Worm (Caenorhabditis elegans) whole organism, midembryonic: ENCODE data around the gene D1053.3.

ENCODE experiments used
- T22C8.4 ChIP-seq: fragments of 200-800 bp; sonication (Bioruptor generic); IDR thresholded peaks from 2 replicates; pipeline ENCODE4 v1.3.6; 2022; ENCODE audit warnings: missing genetic modification characterization, missing compliant biosample characterization
- cog-1 ChIP-seq: sonication (generic microtip); optimal IDR thresholded peaks from 2 replicates; lab custom pipeline; 2016; ENCODE audit warnings: missing genetic modification characterization, missing compliant biosample characterization
- flt-1 ChIP-seq: fragments of 200-800 bp; sonication (Bioruptor generic); IDR thresholded peaks from 2 replicates; pipeline ENCODE4 v1.3.6; 2022; ENCODE audit warnings: missing genetic modification characterization, missing compliant biosample characterization
- klf-2 ChIP-seq: fragments of 200-800 bp; sonication (Bioruptor generic); conservative IDR thresholded peaks from 2 replicates; pipeline ENCODE4 v1.3.6; 2022; ENCODE audit warnings: missing genetic modification reagents, missing genetic modification characterization, missing compliant biosample characterization
- med-1 ChIP-seq: sonication (generic microtip); optimal IDR thresholded peaks from 2 replicates; lab custom pipeline; 2017; ENCODE audit warnings: missing genetic modification characterization, mild to moderate bottlenecking, missing compliant biosample characterization, antibody characterized with exemption, missing genetic modification reagents; ENCODE audit not compliant: insufficient read depth
- ref-1 ChIP-seq: fragments of 200-800 bp; sonication (Bioruptor generic); conservative IDR thresholded peaks from 2 replicates; pipeline ENCODE4 v1.3.6; 2022; ENCODE audit warnings: missing genetic modification reagents, missing genetic modification characterization, missing compliant biosample characterization
- tab-1 ChIP-seq: fragments of 200-800 bp; sonication (Bioruptor generic); IDR thresholded peaks from 2 replicates; pipeline ENCODE4 v1.3.6; 2022; ENCODE audit warnings: missing genetic modification characterization, missing compliant biosample characterization
- ztf-23 ChIP-seq: fragments of 200-800 bp; sonication (Bioruptor generic); IDR thresholded peaks from 2 replicates; pipeline ENCODE4 v1.3.6; 2022; ENCODE audit warnings: missing genetic modification reagents, missing genetic modification characterization, missing compliant biosample characterization
- ztf-29 ChIP-seq: fragments of 200-800 bp; sonication (Bioruptor generic); IDR thresholded peaks from 2 replicates; pipeline ENCODE4 v1.3.6; 2022; ENCODE audit warnings: missing genetic modification reagents, missing genetic modification characterization, missing compliant biosample characterization

The D1053.3 gene

ce11 chrX:11737053-11737452 lies at the start of gene D1053.3:
Gene D1053.3 (minus strand): TSS chrX:11737153.
- TF ChIP-seq ref-1 (no peak), tab-1 (GFP tag; lab: Robert Waterston, UW) (no peak), ztf-23 (GFP tag; lab: Robert Waterston, UW) (no peak), ztf-29 (GFP tag; lab: Robert Waterston, UW) (no peak), klf-2 (GFP tag; lab: Robert Waterston, UW) (no peak), cog-1 (tag; lab: Kevin White, UChicago) (no peak), flt-1 (no peak)

- no peak for TF ChIP-seq ztf-23 (GFP tag; lab: Robert Waterston, UW)
- no peak for TF ChIP-seq klf-2 (GFP tag; lab: Robert Waterston, UW)
- no peak for TF ChIP-seq tab-1 (GFP tag; lab: Robert Waterston, UW)
- no peak for TF ChIP-seq ztf-29 (GFP tag; lab: Robert Waterston, UW)
- no peak for TF ChIP-seq med-1
- TF ChIP-seq ref-1: no peak
- no peak for TF ChIP-seq T22C8.4
- no peak for TF ChIP-seq flt-1
- no peak for TF ChIP-seq cog-1 (tag; lab: Kevin White, UChicago)
Observed at ce11 chrX:11784230-11784629, 47.3 kb upstream of the D1053.3 start, which contains the start of gene Y102F5A.1. Gene Y102F5A.1 (minus strand): TSS chrX:11784330.

ce11 chrX:11769278-11769677 lies 32.3 kb upstream of the D1053.3 start, which contains the start of gene ttx-3:
Gene ttx-3 (minus strand): TSS chrX:11769378.
- TF ChIP-seq klf-2 (GFP tag; lab: Robert Waterston, UW): no peak

- no peak for TF ChIP-seq ztf-29 (GFP tag; lab: Robert Waterston, UW)
- TF ChIP-seq T22C8.4: no peak
- TF ChIP-seq ref-1: no peak
- no peak for TF ChIP-seq flt-1
- no peak for TF ChIP-seq med-1
- no peak for TF ChIP-seq ztf-23 (GFP tag; lab: Robert Waterston, UW)
- TF ChIP-seq cog-1 (tag; lab: Kevin White, UChicago): no peak
- TF ChIP-seq tab-1 (GFP tag; lab: Robert Waterston, UW): no peak
- TF ChIP-seq klf-2 (GFP tag; lab: Robert Waterston, UW): no peak
Observed at ce11 chrX:11766432-11766831, 29.5 kb upstream of the D1053.3 start.

ce11 chrX:11765860-11766259 lies 28.9 kb upstream of the D1053.3 start:
- no peak for TF ChIP-seq ztf-23 (GFP tag; lab: Robert Waterston, UW)
- no peak for TF ChIP-seq klf-2 (GFP tag; lab: Robert Waterston, UW)
- no peak for TF ChIP-seq cog-1 (tag; lab: Kevin White, UChicago)
- TF ChIP-seq T22C8.4: no peak
- no peak for TF ChIP-seq ztf-29 (GFP tag; lab: Robert Waterston, UW)
- no peak for TF ChIP-seq ref-1
- no peak for TF ChIP-seq med-1
- TF ChIP-seq flt-1: no peak
- no peak for TF ChIP-seq tab-1 (GFP tag; lab: Robert Waterston, UW)

- no peak for TF ChIP-seq cog-1 (tag; lab: Kevin White, UChicago)
- TF ChIP-seq klf-2 (GFP tag; lab: Robert Waterston, UW): no peak
- no peak for TF ChIP-seq tab-1 (GFP tag; lab: Robert Waterston, UW)
- TF ChIP-seq ztf-23 (GFP tag; lab: Robert Waterston, UW): no peak
- TF ChIP-seq T22C8.4: no peak
- TF ChIP-seq ztf-29 (GFP tag; lab: Robert Waterston, UW): no peak
- TF ChIP-seq flt-1: no peak
- TF ChIP-seq ref-1: no peak
- no peak for TF ChIP-seq med-1
Observed at ce11 chrX:11758809-11759208, 21.9 kb upstream of the D1053.3 start, which contains the start of gene lact-7. Gene lact-7 (plus strand): TSS chrX:11759109.

ce11 chrX:11757666-11758065 lies 20.7 kb upstream of the D1053.3 start:
- TF ChIP-seq T22C8.4 (peak; percentile 85), ref-1 (peak; percentile 79), cog-1 (tag; lab: Kevin White, UChicago) (peak; percentile 74), tab-1 (GFP tag; lab: Robert Waterston, UW) (peak; percentile 92), ztf-23 (GFP tag; lab: Robert Waterston, UW) (peak; percentile 88), ztf-29 (GFP tag; lab: Robert Waterston, UW) (peak; percentile 90), med-1 (peak; percentile 30), klf-2 (GFP tag; lab: Robert Waterston, UW) (peak; percentile 83), flt-1 (peak; percentile 96)

ce11 chrX:11753155-11753554 lies 16.2 kb upstream of the D1053.3 start:
- no peak for TF ChIP-seq ztf-29 (GFP tag; lab: Robert Waterston, UW)
- TF ChIP-seq ref-1: no peak
- no peak for TF ChIP-seq klf-2 (GFP tag; lab: Robert Waterston, UW)
- no peak for TF ChIP-seq T22C8.4
- TF ChIP-seq cog-1 (tag; lab: Kevin White, UChicago): no peak
- TF ChIP-seq ztf-23 (GFP tag; lab: Robert Waterston, UW): no peak
- TF ChIP-seq tab-1 (GFP tag; lab: Robert Waterston, UW): no peak
- TF ChIP-seq med-1: no peak
- TF ChIP-seq flt-1: no peak

- TF ChIP-seq ref-1 (no peak), ztf-29 (GFP tag; lab: Robert Waterston, UW) (no peak), T22C8.4 (no peak), med-1 (no peak), flt-1 (no peak), klf-2 (GFP tag; lab: Robert Waterston, UW) (no peak), cog-1 (tag; lab: Kevin White, UChicago) (no peak), tab-1 (GFP tag; lab: Robert Waterston, UW) (no peak), ztf-23 (GFP tag; lab: Robert Waterston, UW) (no peak)
Observed at ce11 chrX:11752289-11752688, 15.3 kb upstream of the D1053.3 start.

ce11 chrX:11745821-11746485 lies 9.0 kb upstream of the D1053.3 start, which contains the start of gene C40H5.2:
Gene C40H5.2 (plus strand): TSS chrX:11746076.
- no peak for TF ChIP-seq ref-1
- no peak for TF ChIP-seq ztf-29 (GFP tag; lab: Robert Waterston, UW)
- no peak for TF ChIP-seq tab-1 (GFP tag; lab: Robert Waterston, UW)
- TF ChIP-seq cog-1 (tag; lab: Kevin White, UChicago): no peak
- no peak for TF ChIP-seq ztf-23 (GFP tag; lab: Robert Waterston, UW)
- no peak for TF ChIP-seq flt-1
- TF ChIP-seq med-1: no peak
- TF ChIP-seq T22C8.4: no peak
- TF ChIP-seq klf-2 (GFP tag; lab: Robert Waterston, UW): no peak
